Worm (Caenorhabditis elegans) whole organism, late embryonic: ENCODE results near the gene rop-1.

ENCODE experiments used
- T23F11.4 ChIP-seq: fragments of 200-800 bp; sonication (Bioruptor generic); optimal IDR thresholded peaks from 2 replicates; lab custom pipeline; 2018; ENCODE audit warnings: mild to moderate bottlenecking, missing genetic modification characterization, missing compliant biosample characterization
- Y22D7AL.16 ChIP-seq: sonication (generic microtip); optimal IDR thresholded peaks from 2 replicates; lab custom pipeline; 2016; ENCODE audit warnings: missing genetic modification characterization, missing compliant biosample characterization
- ahr-1 ChIP-seq: sonication (generic microtip); optimal IDR thresholded peaks from 2 replicates; lab custom pipeline; 2016; ENCODE audit warnings: missing genetic modification characterization, missing compliant biosample characterization
- ceh-14 ChIP-seq: sonication (generic microtip); optimal IDR thresholded peaks from 2 replicates; lab custom pipeline; 2016; ENCODE audit warnings: missing genotype, missing genetic modification characterization, missing compliant biosample characterization
- ceh-19 ChIP-seq: fragments of 200-800 bp; sonication (Bioruptor generic); optimal IDR thresholded peaks from 2 replicates; lab custom pipeline; 2018; ENCODE audit warnings: mild to moderate bottlenecking, missing genetic modification characterization, missing compliant biosample characterization
- ceh-22 ChIP-seq: sonication (generic microtip); optimal IDR thresholded peaks from 2 replicates; lab custom pipeline; 2017; ENCODE audit warnings: missing biosample characterization, missing genetic modification characterization
- ceh-30 ChIP-seq: fragments of 150-350 bp; optimal IDR thresholded peaks from 2 replicates; lab custom pipeline; 2014; ENCODE audit warnings: missing biosample characterization, missing genetic modification characterization
- ceh-48 ChIP-seq: sonication (generic microtip); optimal IDR thresholded peaks from 2 replicates; lab custom pipeline; 2016; ENCODE audit warnings: missing genetic modification characterization, inconsistent platforms, missing compliant biosample characterization
- ceh-6 ChIP-seq: fragments of 200-800 bp; sonication (Bioruptor generic); optimal IDR thresholded peaks from 2 replicates; lab custom pipeline; 2018; ENCODE audit warnings: mild to moderate bottlenecking, missing genetic modification characterization, missing compliant biosample characterization
- dmd-4 ChIP-seq: sonication (generic microtip); optimal IDR thresholded peaks from 2 replicates; lab custom pipeline; 2016; ENCODE audit warnings: borderline replicate concordance, missing genetic modification characterization, missing compliant biosample characterization
- elt-2 ChIP-seq: sonication (generic microtip); optimal IDR thresholded peaks from 2 replicates; lab custom pipeline; 2016; ENCODE audit warnings: missing genetic modification reagents, missing genetic modification characterization, missing compliant biosample characterization
- elt-4 ChIP-seq: sonication (generic microtip); optimal IDR thresholded peaks from 2 replicates; lab custom pipeline; 2016; ENCODE audit warnings: missing genetic modification characterization, missing compliant biosample characterization
- ets-4 ChIP-seq: sonication (generic microtip); optimal IDR thresholded peaks from 2 replicates; lab custom pipeline; 2016; ENCODE audit warnings: missing genetic modification characterization, missing compliant biosample characterization
- gmeb-2 ChIP-seq: sonication (generic microtip); optimal IDR thresholded peaks from 2 replicates; lab custom pipeline; 2016; ENCODE audit warnings: missing genetic modification characterization, inconsistent platforms, missing compliant biosample characterization
- hlh-15 ChIP-seq: sonication (generic microtip); optimal IDR thresholded peaks from 2 replicates; lab custom pipeline; 2016; ENCODE audit warnings: missing genetic modification characterization, missing compliant biosample characterization
- hlh-8 ChIP-seq: sonication (generic microtip); optimal IDR thresholded peaks from 2 replicates; lab custom pipeline; 2016; ENCODE audit warnings: missing genotype, missing genetic modification characterization, missing compliant biosample characterization
- lim-6 ChIP-seq: sonication (generic microtip); optimal IDR thresholded peaks from 2 replicates; lab custom pipeline; 2016; ENCODE audit warnings: missing genetic modification characterization, missing compliant biosample characterization
- nhr-11 ChIP-seq: fragments of 150-350 bp; optimal IDR thresholded peaks from 2 replicates; lab custom pipeline; 2014; ENCODE audit warnings: missing biosample characterization, missing genetic modification characterization
- odd-2 ChIP-seq: sonication (generic microtip); optimal IDR thresholded peaks from 2 replicates; lab custom pipeline; 2017; ENCODE audit warnings: antibody characterized with exemption, mild to moderate bottlenecking, missing genetic modification characterization, missing compliant biosample characterization
- pag-3 ChIP-seq: sonication (generic microtip); optimal IDR thresholded peaks from 2 replicates; lab custom pipeline; 2016; ENCODE audit warnings: missing compliant biosample characterization, missing genetic modification characterization, borderline replicate concordance
- pqm-1 ChIP-seq: sonication (generic microtip); optimal IDR thresholded peaks from 2 replicates; lab custom pipeline; 2016; ENCODE audit warnings: missing genetic modification characterization, missing compliant biosample characterization
- rnt-1 ChIP-seq: sonication (generic microtip); optimal IDR thresholded peaks from 2 replicates; lab custom pipeline; 2016; ENCODE audit warnings: missing genetic modification characterization, missing compliant biosample characterization
- syd-9 ChIP-seq: sonication (generic microtip); optimal IDR thresholded peaks from 2 replicates; lab custom pipeline; 2016; ENCODE audit warnings: mild to moderate bottlenecking, missing genetic modification characterization, moderate library complexity, missing compliant biosample characterization
- tbx-2 ChIP-seq: sonication (generic microtip); optimal IDR thresholded peaks from 2 replicates; lab custom pipeline; 2016; ENCODE audit warnings: missing genetic modification characterization, missing compliant biosample characterization
- tbx-7 ChIP-seq: sonication (generic microtip); optimal IDR thresholded peaks from 2 replicates; lab custom pipeline; 2016; ENCODE audit warnings: missing genotype, missing genetic modification characterization, missing compliant biosample characterization
- ttx-3 ChIP-seq: sonication (generic microtip); optimal IDR thresholded peaks from 2 replicates; lab custom pipeline; 2016; ENCODE audit warnings: missing genetic modification reagents, missing genetic modification characterization, missing compliant biosample characterization
- unc-3 ChIP-seq, 2 experiments: fragments of 200-800 bp in 1 of 2; sonication (Bioruptor generic) in 1 of 2; sonication (generic microtip) in 1 of 2; conservative IDR thresholded peaks in 1 of 2; optimal IDR thresholded peaks in 1 of 2; 2 replicates each; pipeline versions ENCODE4 v1.3.6 to Lab custom; 2016 to 2022; ENCODE audit warnings: missing compliant biosample characterization in 2 of 2, missing genetic modification characterization in 2 of 2, missing genetic modification reagents in 1 of 2
- unc-42 ChIP-seq: sonication (generic microtip); optimal IDR thresholded peaks from 2 replicates; lab custom pipeline; 2016; ENCODE audit warnings: missing genotype, missing genetic modification characterization, missing compliant biosample characterization
- unc-86 ChIP-seq: sonication (generic microtip); optimal IDR thresholded peaks from 2 replicates; lab custom pipeline; 2016; ENCODE audit warnings: missing genetic modification characterization, missing compliant biosample characterization
- zip-5 ChIP-seq: sonication (generic microtip); optimal IDR thresholded peaks from 2 replicates; lab custom pipeline; 2016; ENCODE audit warnings: missing genetic modification characterization, missing compliant biosample characterization

rop-1 gene

DNA sequence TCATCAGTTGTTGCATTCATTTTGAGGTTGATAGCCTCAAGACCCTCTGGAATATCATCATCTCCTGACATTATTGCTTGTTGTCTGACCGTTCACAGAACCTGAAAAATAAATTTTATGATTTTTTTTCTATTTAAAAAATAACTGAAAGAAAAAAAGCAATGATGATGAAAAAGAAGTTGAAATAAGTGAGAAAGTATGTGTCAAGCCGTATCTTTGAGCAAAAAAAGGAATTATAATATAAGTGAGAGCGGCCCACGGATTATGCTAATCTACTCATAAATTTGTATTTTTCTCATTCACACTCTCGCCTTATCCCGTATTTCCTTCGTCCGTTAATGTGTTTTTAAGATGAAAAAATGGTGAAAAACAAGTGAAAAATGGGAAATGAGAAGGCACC, 15.4 kb upstream of the rop-1 start, which contains the start of gene ric-4:
Gene ric-4 (minus strand): TSS at position 101 of the 400 bp plus-strand sequence.
- TF ChIP-seq nhr-11 (tag; lab: Kevin White, UChicago) (no peak), lim-6 (tag; lab: Kevin White, UChicago) (no peak), T23F11.4 (GFP tag; lab: Kevin White, UChicago) (no peak), tbx-7 (tag; lab: Kevin White, UChicago) (no peak), pag-3 (tag; lab: Kevin White, UChicago) (no peak), ceh-19 (GFP tag; lab: Kevin White, UChicago) (no peak), ets-4 (tag; lab: Kevin White, UChicago) (no peak), unc-3 (GFP tag; conservative IDR thresholded peaks at IDR 0.05; lab: Robert Waterston, UW) (no peak), unc-3 (tag; optimal IDR thresholded peaks at IDR 0.05; lab: Kevin White, UChicago) (no peak), dmd-4 (tag; lab: Kevin White, UChicago) (no peak), hlh-15 (no peak), tbx-2 (tag; lab: Kevin White, UChicago) (no peak)
- TF ChIP-seq, all 69 proteins: peak for 0

DNA sequence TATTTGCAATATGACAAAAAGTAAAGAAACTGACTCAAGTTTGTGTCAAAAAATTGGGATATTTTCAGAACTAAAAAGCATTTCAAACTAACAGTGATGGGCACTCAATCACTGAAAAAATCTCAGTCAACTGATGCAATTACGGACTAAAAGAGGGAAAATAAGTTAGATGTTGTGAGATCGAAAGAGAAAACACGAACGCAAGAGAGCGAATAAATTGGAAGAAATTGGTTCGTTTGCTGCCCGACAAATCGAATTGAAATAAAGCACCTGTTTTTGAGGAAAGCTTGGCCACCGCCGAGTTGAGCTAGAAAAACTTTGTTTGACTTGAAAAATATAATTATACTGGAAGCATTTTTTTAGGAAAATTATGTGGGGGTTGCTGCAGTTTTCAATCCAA, 11.2 kb upstream of the rop-1 start:
- TF ChIP-seq ttx-3 (tag; lab: Kevin White, UChicago) (no peak), hlh-8 (no peak), unc-42 (tag; lab: Kevin White, UChicago) (peak; percentile 73)

ce11 chrV:10265019-10265418, 10.2 kb upstream of the rop-1 start:
- TF ChIP-seq unc-42 (tag; lab: Kevin White, UChicago): peak; percentile 66
- peak; percentile 31 for TF ChIP-seq ceh-19 (GFP tag; lab: Kevin White, UChicago)
- TF ChIP-seq zip-5 (tag; lab: Kevin White, UChicago): no peak

DNA sequence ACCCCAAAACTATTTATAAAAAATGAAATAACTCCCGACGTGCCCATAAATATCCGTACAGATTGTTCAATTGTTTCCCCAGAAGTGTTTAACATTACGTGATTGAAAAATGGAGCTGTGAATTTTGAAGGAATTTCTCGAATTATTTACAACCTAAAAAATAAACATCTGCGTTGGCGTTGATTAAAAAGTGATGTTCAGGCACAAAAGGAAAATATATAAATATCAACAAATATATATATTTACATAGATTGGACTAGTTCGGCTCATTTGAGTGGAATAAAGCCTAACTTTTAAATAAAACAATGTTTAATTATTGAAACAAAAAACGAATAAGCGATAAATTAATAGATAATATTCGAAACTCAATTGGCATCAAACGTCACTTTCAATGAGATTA, 5.6 kb upstream of the rop-1 start, which contains the start of gene sri-18:
Gene sri-18 (minus strand): TSS at position 101 of the 400 bp plus-strand sequence.
- no peak for TF ChIP-seq ahr-1
- TF ChIP-seq gmeb-2 (tag; lab: Kevin White, UChicago): no peak
- TF ChIP-seq Y22D7AL.16: no peak
- TF ChIP-seq unc-42 (tag; lab: Kevin White, UChicago): no peak
- TF ChIP-seq ceh-14 (tag; lab: Kevin White, UChicago): no peak
- no peak for TF ChIP-seq ceh-48 (tag; lab: Kevin White, UChicago)
- no peak for TF ChIP-seq pqm-1 (tag; lab: Kevin White, UChicago)
- no peak for TF ChIP-seq odd-2 (tag; lab: Kevin White, UChicago)
- no peak for TF ChIP-seq rnt-1 (tag; lab: Kevin White, UChicago)
- TF ChIP-seq ceh-22 (tag; lab: Kevin White, UChicago): no peak
- no peak for TF ChIP-seq ceh-30 (tag; lab: Kevin White, UChicago)
- no peak for TF ChIP-seq elt-2 (tag; lab: Kevin White, UChicago)
- no peak for TF ChIP-seq unc-3 (GFP tag; conservative IDR thresholded peaks at IDR 0.05; lab: Robert Waterston, UW)
- TF ChIP-seq unc-3 (tag; optimal IDR thresholded peaks at IDR 0.05; lab: Kevin White, UChicago): no peak
- TF ChIP-seq zip-5 (tag; lab: Kevin White, UChicago): no peak
- no peak for TF ChIP-seq ceh-6 (GFP tag; lab: Kevin White, UChicago)
- no peak for TF ChIP-seq syd-9 (tag; lab: Kevin White, UChicago)

DNA sequence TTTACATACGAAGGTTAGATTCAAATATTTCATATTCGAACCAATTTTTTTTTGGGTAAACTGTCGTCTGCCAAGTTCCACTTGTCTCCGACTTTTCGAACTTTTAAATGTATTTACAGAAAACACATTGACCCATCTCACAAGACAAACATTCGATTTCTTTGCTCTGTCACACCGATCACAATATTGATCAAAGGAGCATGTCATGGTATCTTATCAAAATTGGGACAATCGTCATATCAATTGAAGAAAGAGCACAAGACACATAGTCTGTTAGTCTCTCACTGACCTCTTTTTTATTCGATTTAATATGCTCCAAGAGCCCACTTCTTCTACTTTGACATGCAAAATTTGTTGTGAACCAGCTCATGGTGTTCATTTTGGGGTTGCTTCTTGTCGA, 1.2 kb upstream of the rop-1 start, which contains the start of gene nhr-232:
Gene nhr-232 (plus strand): TSS at position 121 of the 400 bp plus-strand sequence.
- TF ChIP-seq elt-2 (tag; lab: Kevin White, UChicago) (peak; percentile 62), unc-86 (tag; lab: Kevin White, UChicago) (no peak)

ce11 chrV:10252682-10253081, 2.2 kb downstream of the rop-1 start:
- TF ChIP-seq hlh-8 (no peak), ahr-1 (no peak), elt-4 (tag; lab: Kevin White, UChicago) (no peak), unc-42 (tag; lab: Kevin White, UChicago) (no peak), ceh-22 (tag; lab: Kevin White, UChicago) (no peak), unc-3 (GFP tag; conservative IDR thresholded peaks at IDR 0.05; lab: Robert Waterston, UW) (no peak), unc-3 (tag; optimal IDR thresholded peaks at IDR 0.05; lab: Kevin White, UChicago) (no peak)
